Worm (Caenorhabditis elegans) whole organism, midembryonic: Measurements from ENCODE around the gene nfya-1.

ENCODE experiments used
- T22C8.4 ChIP-seq: fragments of 200-800 bp; sonication (Bioruptor generic); IDR thresholded peaks from 2 replicates; pipeline ENCODE4 v1.3.6; 2022; ENCODE audit warnings: missing genetic modification characterization, missing compliant biosample characterization
- cog-1 ChIP-seq: sonication (generic microtip); optimal IDR thresholded peaks from 2 replicates; lab custom pipeline; 2016; ENCODE audit warnings: missing genetic modification characterization, missing compliant biosample characterization
- flt-1 ChIP-seq: fragments of 200-800 bp; sonication (Bioruptor generic); IDR thresholded peaks from 2 replicates; pipeline ENCODE4 v1.3.6; 2022; ENCODE audit warnings: missing genetic modification characterization, missing compliant biosample characterization
- klf-2 ChIP-seq: fragments of 200-800 bp; sonication (Bioruptor generic); conservative IDR thresholded peaks from 2 replicates; pipeline ENCODE4 v1.3.6; 2022; ENCODE audit warnings: missing genetic modification reagents, missing genetic modification characterization, missing compliant biosample characterization
- med-1 ChIP-seq: sonication (generic microtip); optimal IDR thresholded peaks from 2 replicates; lab custom pipeline; 2017; ENCODE audit warnings: missing genetic modification characterization, mild to moderate bottlenecking, missing compliant biosample characterization, antibody characterized with exemption, missing genetic modification reagents; ENCODE audit not compliant: insufficient read depth
- ztf-23 ChIP-seq: fragments of 200-800 bp; sonication (Bioruptor generic); IDR thresholded peaks from 2 replicates; pipeline ENCODE4 v1.3.6; 2022; ENCODE audit warnings: missing genetic modification reagents, missing genetic modification characterization, missing compliant biosample characterization

DNA sequence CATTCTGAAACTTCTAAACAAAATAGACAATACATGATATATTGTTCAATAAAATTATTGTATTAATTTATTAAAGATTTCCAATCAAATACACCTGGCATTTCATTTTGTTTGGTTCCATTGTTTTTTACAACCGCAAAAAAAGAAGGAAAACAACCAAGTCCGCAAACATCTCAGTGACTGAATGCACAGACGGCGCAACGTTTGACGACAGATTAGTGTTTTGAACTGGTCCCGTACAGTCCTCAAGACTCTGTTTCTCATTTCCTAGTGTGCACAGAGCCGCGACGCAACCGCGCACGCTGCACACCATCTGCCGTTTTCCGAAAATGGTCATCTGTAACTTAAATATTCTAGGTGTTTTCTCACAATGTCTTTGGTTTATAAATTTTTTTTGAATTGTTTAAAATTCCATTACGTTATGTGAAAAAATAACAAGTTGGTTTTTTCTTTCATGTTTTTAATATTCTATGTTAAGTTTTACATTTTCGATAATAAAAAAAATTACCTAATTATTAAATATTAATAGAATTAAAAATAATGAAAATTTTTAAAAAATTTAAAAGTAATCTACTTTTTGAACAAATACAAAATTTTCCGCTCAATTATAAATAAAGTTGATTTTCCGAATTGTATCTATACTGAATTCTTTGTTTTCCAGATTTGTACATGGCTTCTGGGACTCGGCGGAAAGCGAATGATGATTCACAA, 1.7 kb upstream of the nfya-1 start, which contains the start of gene lsd-1:
- TF ChIP-seq flt-1 (no peak), T22C8.4 (GFP tag; lab: Robert Waterston, UW) (no peak), ztf-23 (no peak), cog-1 (tag; lab: Kevin White, UChicago) (no peak), klf-2 (GFP tag; lab: Robert Waterston, UW) (no peak), med-1 (GFP tag; lab: Kevin White, UChicago) (no peak)
